Worm (Caenorhabditis elegans) whole organism, L3 larva: Measurements from ENCODE around the gene T15B12.1.

Experiments
- aly-2 ChIP-seq: fragments of 150-350 bp; optimal IDR thresholded peaks from 2 replicates; lab custom pipeline; 2014; ENCODE audit warnings: missing biosample characterization, missing genetic modification characterization
- ceh-16 ChIP-seq: sonication (generic microtip); optimal IDR thresholded peaks from 2 replicates; lab custom pipeline; 2017; ENCODE audit warnings: missing biosample characterization, missing genetic modification characterization
- fkh-10 ChIP-seq: sonication (generic microtip); optimal IDR thresholded peaks from 2 replicates; lab custom pipeline; 2017; ENCODE audit warnings: missing biosample characterization, missing genetic modification reagents, missing genetic modification characterization
- fos-1 ChIP-seq: fragments of 150-350 bp; optimal IDR thresholded peaks from 2 replicates; lab custom pipeline; 2014; ENCODE audit warnings: missing biosample characterization, missing genetic modification characterization
- lin-39 ChIP-seq: fragments of 150-350 bp; optimal IDR thresholded peaks from 2 replicates; lab custom pipeline; 2018; ENCODE audit warnings: missing biosample characterization, missing genetic modification reagents, missing genetic modification characterization
- nhr-77 ChIP-seq: fragments of 150-350 bp; optimal IDR thresholded peaks from 2 replicates; lab custom pipeline; 2014; ENCODE audit warnings: missing biosample characterization, missing genetic modification characterization
- tbx-2 ChIP-seq: sonication (generic microtip); optimal IDR thresholded peaks from 2 replicates; lab custom pipeline; 2016; ENCODE audit warnings: mild to moderate bottlenecking, missing genetic modification characterization, missing compliant biosample characterization

ce11 chrIII:5304044-5304443 is 16.1 kb downstream of the T15B12.1 start:
- no peak for TF ChIP-seq fkh-10
- no peak for TF ChIP-seq lin-39
- no peak for TF ChIP-seq tbx-2
- TF ChIP-seq fos-1 (tag; lab: Kevin White, UChicago) = no peak
- TF ChIP-seq aly-2 (tag; lab: Kevin White, UChicago) = no peak
- no peak for TF ChIP-seq nhr-77
- TF ChIP-seq ceh-16 (tag; lab: Kevin White, UChicago) = no peak
